Fruit fly (Drosophila melanogaster) whole organism, embryonic: ENCODE measurements around the gene CG42638.
A peak's percentile ranks its signal among the peaks of the same experiment; 100 is the strongest.

Source experiments
- ATbp ChIP-seq: fragments of 200-800 bp; sonication (Bioruptor generic); optimal IDR thresholded peaks from 2 replicates; lab custom pipeline; 2017; ENCODE audit warnings: missing biosample characterization, mild to moderate bottlenecking, missing genetic modification characterization, missing genetic modification reagents
- Atf6 ChIP-seq: fragments of 200-800 bp; sonication (Bioruptor generic); IDR thresholded peaks from 2 replicates; pipeline ENCODE4 v1.3.6; 2022; ENCODE audit warnings: missing biosample characterization, missing genetic modification characterization
- Bdp1 ChIP-seq: fragments of 200-800 bp; sonication (Bioruptor generic); optimal IDR thresholded peaks from 3 replicates; lab custom pipeline; 2016; ENCODE audit warnings: missing biosample characterization, missing genetic modification characterization
- BtbVII ChIP-seq: fragments of 200-800 bp; sonication (Bioruptor generic); optimal IDR thresholded peaks from 3 replicates; lab custom pipeline; 2017; ENCODE audit warnings: missing biosample characterization, mild to moderate bottlenecking, missing genetic modification characterization
- CG13624 ChIP-seq: fragments of 200-800 bp; sonication (Bioruptor generic); optimal IDR thresholded peaks from 2 replicates; lab custom pipeline; 2016; ENCODE audit warnings: missing biosample characterization, missing genetic modification characterization
- CG1602 ChIP-seq: fragments of 200-800 bp; sonication (Bioruptor generic); optimal IDR thresholded peaks from 3 replicates; lab custom pipeline; 2016; ENCODE audit warnings: missing biosample characterization, missing genetic modification characterization
- CG17912 ChIP-seq: fragments of 200-800 bp; sonication (Bioruptor generic); optimal IDR thresholded peaks from 2 replicates; lab custom pipeline; 2018; ENCODE audit warnings: missing biosample characterization, mild to moderate bottlenecking, missing genetic modification characterization
- CG18262 ChIP-seq: fragments of 200-800 bp; optimal IDR thresholded peaks from 3 replicates; lab custom pipeline; 2019; ENCODE audit warnings: missing biosample characterization, mild to moderate bottlenecking, missing genetic modification characterization, moderate library complexity
- CG1832 ChIP-seq: fragments of 200-800 bp; sonication (Bioruptor generic); optimal IDR thresholded peaks from 2 replicates; lab custom pipeline; 2017; ENCODE audit warnings: missing biosample characterization, mild to moderate bottlenecking, missing genetic modification characterization, inconsistent platforms
- CG18619 ChIP-seq: fragments of 200-800 bp; sonication (Bioruptor generic); optimal IDR thresholded peaks from 3 replicates; lab custom pipeline; 2017; ENCODE audit warnings: missing biosample characterization, mild to moderate bottlenecking, missing genetic modification characterization
- CG2199 ChIP-seq: fragments of 200-800 bp; sonication (Bioruptor generic); IDR thresholded peaks from 3 replicates; pipeline ENCODE4 v1.3.6; 2022; ENCODE audit warnings: missing biosample characterization, missing genetic modification characterization
- CG34224 ChIP-seq: fragments of 200-800 bp; sonication (Bioruptor generic); IDR thresholded peaks from 3 replicates; pipeline ENCODE4 v1.3.6; 2022; ENCODE audit warnings: missing biosample characterization, missing genetic modification characterization; ENCODE audit not compliant: partially characterized antibody
- CG3847 ChIP-seq: fragments of 200-800 bp; sonication (Bioruptor generic); IDR thresholded peaks from 2 replicates; pipeline ENCODE4 v1.3.6; 2022; ENCODE audit warnings: missing biosample characterization, missing genetic modification characterization
- CG4328 ChIP-seq: fragments of 200-800 bp; sonication (Bioruptor generic); optimal IDR thresholded peaks from 3 replicates; lab custom pipeline; 2017; ENCODE audit warnings: missing biosample characterization, missing genetic modification reagents, missing genetic modification characterization
- CG4360 ChIP-seq: fragments of 200-800 bp; sonication (Bioruptor generic); IDR thresholded peaks from 2 replicates; pipeline ENCODE4 v1.3.6; 2022; ENCODE audit warnings: missing biosample characterization, missing genetic modification characterization
- CG9876 ChIP-seq: fragments of 200-800 bp; sonication (Bioruptor generic); optimal IDR thresholded peaks from 2 replicates; lab custom pipeline; 2016; ENCODE audit warnings: missing biosample characterization, missing genetic modification characterization
- CrebB ChIP-seq: fragments of 200-800 bp; sonication (Bioruptor generic); optimal IDR thresholded peaks from 3 replicates; lab custom pipeline; 2018; ENCODE audit warnings: missing biosample characterization, mild to moderate bottlenecking, missing genetic modification characterization
- Dip2 ChIP-seq: fragments of 200-800 bp; sonication (Bioruptor generic); IDR thresholded peaks from 2 replicates; pipeline ENCODE4 v1.3.6; 2022; ENCODE audit warnings: missing biosample characterization, missing genetic modification characterization
- Dll ChIP-seq: fragments of 200-800 bp; sonication (Bioruptor generic); IDR thresholded peaks from 4 replicates; pipeline ENCODE4 v1.3.6; 2022; ENCODE audit warnings: missing biosample characterization, missing genetic modification characterization; ENCODE audit not compliant: partially characterized antibody
- Eip74EF ChIP-seq, 2 experiments: fragments of 200-800 bp in 1 of 2; fragments of >200 bp in 1 of 2; sonication (Bioruptor generic) in 1 of 2; optimal IDR thresholded peaks; 2 replicates each; lab custom pipeline; 2017 to 2019; ENCODE audit warnings: missing biosample characterization in 2 of 2, missing genetic modification characterization in 2 of 2, mild to moderate bottlenecking in 1 of 2, moderate library complexity in 1 of 2
- Fer1 ChIP-seq: fragments of 200-800 bp; sonication (Bioruptor generic); optimal IDR thresholded peaks from 2 replicates; lab custom pipeline; 2017; ENCODE audit warnings: missing biosample characterization, mild to moderate bottlenecking, missing genetic modification characterization
- Lim3 ChIP-seq: fragments of 200-800 bp; sonication (Bioruptor generic); IDR thresholded peaks from 2 replicates; pipeline ENCODE4 v1.3.6; 2022; ENCODE audit warnings: missing biosample characterization, missing genetic modification characterization
- Nf-YB ChIP-seq: fragments of 200-800 bp; sonication (Bioruptor generic); optimal IDR thresholded peaks from 3 replicates; lab custom pipeline; 2019; ENCODE audit warnings: missing biosample characterization, mild to moderate bottlenecking, missing genetic modification characterization, moderate library complexity
- NfI ChIP-seq: fragments of 200-800 bp; sonication (Bioruptor generic); optimal IDR thresholded peaks from 3 replicates; lab custom pipeline; 2018; ENCODE audit warnings: missing biosample characterization, mild to moderate bottlenecking, missing genetic modification characterization, moderate library complexity
- Optix ChIP-seq: fragments of 200-800 bp; sonication (Bioruptor generic); IDR thresholded peaks from 3 replicates; pipeline ENCODE4 v1.3.6; 2022; ENCODE audit warnings: missing biosample characterization, missing genetic modification characterization
- Ptx1 ChIP-seq: fragments of 200-800 bp; sonication (Bioruptor generic); IDR thresholded peaks from 2 replicates; pipeline ENCODE4 v1.3.6; 2022; ENCODE audit warnings: missing biosample characterization, missing genetic modification characterization
- Rfx ChIP-seq: fragments of 200-800 bp; sonication (Bioruptor generic); IDR thresholded peaks from 2 replicates; pipeline ENCODE4 v1.3.6; 2022; ENCODE audit warnings: missing biosample characterization, missing genetic modification characterization
- Stat92E ChIP-seq, 3 experiments: fragments of >200 bp in 2 of 3; fragments of 200-800 bp in 1 of 3; sonication (Bioruptor generic) in 1 of 3; optimal IDR thresholded peaks; 2 replicates each; lab custom pipeline; 2017 to 2019; ENCODE audit warnings: missing biosample characterization in 3 of 3, missing genetic modification characterization in 3 of 3, mild to moderate bottlenecking in 1 of 3, moderate library complexity in 1 of 3
- Usf ChIP-seq: fragments of 200-800 bp; sonication (Bioruptor generic); optimal IDR thresholded peaks from 2 replicates; lab custom pipeline; 2017; ENCODE audit warnings: missing genotype, missing biosample characterization, missing genetic modification characterization
- Xbp1 ChIP-seq: fragments of 200-800 bp; sonication (Bioruptor generic); optimal IDR thresholded peaks from 3 replicates; lab custom pipeline; 2016; ENCODE audit warnings: missing biosample characterization, mild to moderate bottlenecking, missing genetic modification characterization
- abd-A ChIP-seq: fragments of 200-800 bp; sonication (Bioruptor generic); optimal IDR thresholded peaks from 3 replicates; lab custom pipeline; 2019; ENCODE audit warnings: missing biosample characterization, mild to moderate bottlenecking, missing genetic modification characterization, moderate library complexity
- ash1 ChIP-seq: fragments of 200-800 bp; sonication (Bioruptor generic); optimal IDR thresholded peaks from 2 replicates; lab custom pipeline; 2018; ENCODE audit warnings: missing biosample characterization, mild to moderate bottlenecking, missing genetic modification characterization
- btn ChIP-seq: fragments of 200-800 bp; sonication (Bioruptor generic); optimal IDR thresholded peaks from 2 replicates; lab custom pipeline; 2016; ENCODE audit warnings: missing biosample characterization, missing genetic modification characterization
- cg ChIP-seq: fragments of 200-800 bp; sonication (Bioruptor generic); optimal IDR thresholded peaks from 3 replicates; lab custom pipeline; 2019; ENCODE audit warnings: missing biosample characterization, mild to moderate bottlenecking, missing genetic modification characterization, moderate library complexity
- chinmo ChIP-seq: fragments of 200-800 bp; sonication (Bioruptor generic); IDR thresholded peaks from 4 replicates; pipeline ENCODE4 v1.3.6; 2022; ENCODE audit warnings: missing biosample characterization, missing genetic modification characterization; ENCODE audit not compliant: partially characterized antibody
- ci ChIP-seq: fragments of 200-800 bp; sonication (Bioruptor generic); IDR thresholded peaks from 3 replicates; pipeline ENCODE4 v1.3.6; 2022; ENCODE audit warnings: missing biosample characterization, missing genetic modification characterization
- exex ChIP-seq: fragments of 200-800 bp; sonication (Bioruptor generic); optimal IDR thresholded peaks from 4 replicates; lab custom pipeline; 2018; ENCODE audit warnings: missing biosample characterization, mild to moderate bottlenecking, missing genetic modification characterization, moderate library complexity
- gcm ChIP-seq: fragments of 200-800 bp; sonication (Bioruptor generic); optimal IDR thresholded peaks from 2 replicates; lab custom pipeline; 2019; ENCODE audit warnings: missing biosample characterization, mild to moderate bottlenecking, missing genetic modification characterization, moderate library complexity
- her ChIP-seq: fragments of 200-800 bp; sonication (Bioruptor generic); optimal IDR thresholded peaks from 2 replicates; lab custom pipeline; 2016; ENCODE audit warnings: missing biosample characterization, missing genetic modification characterization
- hkb ChIP-seq, 2 experiments: fragments of 200-800 bp in 1 of 2; fragments of >200 bp in 1 of 2; sonication (Bioruptor generic) in 1 of 2; IDR thresholded peaks in 1 of 2; optimal IDR thresholded peaks in 1 of 2; 2 replicates each; pipeline versions ENCODE4 v1.3.6 to Lab custom; 2017 to 2022; ENCODE audit warnings: missing biosample characterization in 1 of 2, missing genetic modification characterization in 1 of 2
- ind ChIP-seq: fragments of 200-800 bp; sonication (Bioruptor generic); optimal IDR thresholded peaks from 3 replicates; lab custom pipeline; 2016; ENCODE audit warnings: missing biosample characterization, missing genetic modification characterization
- kah ChIP-seq: fragments of 200-800 bp; sonication (Bioruptor generic); optimal IDR thresholded peaks from 2 replicates; lab custom pipeline; 2018; ENCODE audit warnings: missing biosample characterization, mild to moderate bottlenecking, missing genetic modification characterization
- mirr ChIP-seq: fragments of 200-800 bp; sonication (Bioruptor generic); optimal IDR thresholded peaks from 3 replicates; lab custom pipeline; 2018; ENCODE audit warnings: missing biosample characterization, mild to moderate bottlenecking, missing genetic modification characterization
- pb ChIP-seq: fragments of 200-800 bp; sonication (Bioruptor generic); optimal IDR thresholded peaks from 3 replicates; lab custom pipeline; 2016; ENCODE audit warnings: missing biosample characterization, missing genetic modification characterization
- peb ChIP-seq: fragments of 200-800 bp; sonication (Bioruptor generic); IDR thresholded peaks from 2 replicates; pipeline ENCODE4 v1.3.6; 2022; ENCODE audit warnings: missing biosample characterization, missing genetic modification characterization
- schlank ChIP-seq: fragments of 200-800 bp; sonication (Bioruptor generic); optimal IDR thresholded peaks from 2 replicates; lab custom pipeline; 2018; ENCODE audit warnings: missing biosample characterization, mild to moderate bottlenecking, missing genetic modification characterization
- scrt ChIP-seq: fragments of 200-800 bp; sonication (Bioruptor generic); optimal IDR thresholded peaks from 2 replicates; lab custom pipeline; 2018; ENCODE audit warnings: missing biosample characterization, mild to moderate bottlenecking, missing genetic modification characterization, moderate library complexity
- sna ChIP-seq: fragments of 200-800 bp; sonication (Bioruptor generic); IDR thresholded peaks from 2 replicates; pipeline ENCODE4 v1.3.6; 2022; ENCODE audit warnings: missing biosample characterization, missing genetic modification characterization; ENCODE audit not compliant: partially characterized antibody
- usp ChIP-seq: fragments of >200 bp; optimal IDR thresholded peaks from 2 replicates; lab custom pipeline; 2017; ENCODE audit warnings: missing biosample characterization, missing genetic modification characterization
- zen ChIP-seq: fragments of 200-800 bp; sonication (Bioruptor generic); optimal IDR thresholded peaks from 3 replicates; lab custom pipeline; 2018; ENCODE audit warnings: missing biosample characterization, mild to moderate bottlenecking, missing genetic modification characterization, moderate library complexity

CG42638 gene

dm6 chr3L:19791688-19792073 is 42.1 kb upstream of the CG42638 start (continued):
- peak; percentile 70 for TF ChIP-seq mirr
- no peak for TF ChIP-seq Rfx
- peak; percentile 5 for TF ChIP-seq ATbp
- peak; percentile 38 for TF ChIP-seq kah (GFP tag; lab: Kevin White, UChicago)
- peak; percentile 6 for TF ChIP-seq gcm (GFP tag; lab: Kevin White, UChicago)
- TF ChIP-seq ash1 = no peak
- TF ChIP-seq sna (GFP tag; lab: Robert Waterston, UW) = peak; percentile 36; the same call in 1 of the 2 replicates
- TF ChIP-seq schlank (tag; lab: Kevin White, UChicago) = peak; percentile 13
- TF ChIP-seq chinmo (GFP tag; lab: Robert Waterston, UW) = peak; percentile 97
- TF ChIP-seq CG4360 (GFP tag; lab: Robert Waterston, UW) = no peak
- TF ChIP-seq btn (GFP tag; lab: Kevin White, UChicago) = no peak
- peak; percentile 71; the same call in 2 of the 3 replicates for TF ChIP-seq ci (GFP tag; lab: Robert Waterston, UW)
- peak; percentile 96 for TF ChIP-seq CG1832 (GFP tag; lab: Kevin White, UChicago)
- TF ChIP-seq Ptx1 = no peak
- peak in 1 of 2 experiments; percentile 27 for TF ChIP-seq Eip74EF (GFP tag; optimal IDR thresholded peaks at IDR 0.05; lab: Kevin White, UChicago)
- TF ChIP-seq her (GFP tag; lab: Kevin White, UChicago) = peak; percentile 2
- peak; percentile 58; the same call in 2 of the 3 replicates for TF ChIP-seq CG34224 (GFP tag; lab: Robert Waterston, UW)
- TF ChIP-seq Bdp1 (GFP tag; lab: Kevin White, UChicago) = no peak
- peak; percentile 68 for TF ChIP-seq Atf6 (GFP tag; lab: Robert Waterston, UW)
- TF ChIP-seq BtbVII (GFP tag; lab: Kevin White, UChicago) = peak; percentile 35
- peak; percentile 12 for TF ChIP-seq Nf-YB (GFP tag; lab: Kevin White, UChicago)
- TF ChIP-seq CG4328 (GFP tag; lab: Kevin White, UChicago) = peak; percentile 22
- peak; percentile 21 for TF ChIP-seq CG9876 (GFP tag; lab: Kevin White, UChicago)
- TF ChIP-seq Lim3 (GFP tag; lab: Robert Waterston, UW) = no peak
- TF ChIP-seq Stat92E (GFP tag; optimal IDR thresholded peaks at IDR 0.05; lab: Kevin White, UChicago) = peak in 1 of 3 experiments; percentile 0
- TF ChIP-seq scrt = peak; percentile 5
- TF ChIP-seq CG3847 (GFP tag; lab: Robert Waterston, UW) = no peak
- TF ChIP-seq CrebB (tag; lab: Kevin White, UChicago) = peak; percentile 14
- no peak for TF ChIP-seq hkb (optimal IDR thresholded peaks at IDR 0.05; lab: Kevin White, UChicago)
- TF ChIP-seq hkb (GFP tag; IDR thresholded peaks at IDR 0.05; lab: Robert Waterston, UW) = peak; percentile 45
- peak; percentile 10 for TF ChIP-seq pb (GFP tag; lab: Kevin White, UChicago)
- TF ChIP-seq exex = peak; percentile 68
- no peak for TF ChIP-seq Xbp1 (GFP tag; lab: Kevin White, UChicago)
- no peak for TF ChIP-seq CG1602 (GFP tag; lab: Kevin White, UChicago)
- TF ChIP-seq CG18262 (tag; lab: Kevin White, UChicago) = no peak
- TF ChIP-seq NfI (GFP tag; lab: Kevin White, UChicago) = peak; percentile 10
- no peak for TF ChIP-seq usp (GFP tag; lab: Kevin White, UChicago)
- TF ChIP-seq Optix (GFP tag; lab: Robert Waterston, UW) = no peak
- peak; percentile 55 for TF ChIP-seq Fer1
- TF ChIP-seq CG13624 (GFP tag; lab: Kevin White, UChicago) = no peak
- peak; percentile 30; the same call in 1 of the 2 replicates for TF ChIP-seq peb (GFP tag; lab: Robert Waterston, UW)
- TF ChIP-seq Usf (GFP tag; lab: Kevin White, UChicago) = no peak
- no peak for TF ChIP-seq Dip2
- peak; percentile 26 for TF ChIP-seq zen (tag; lab: Kevin White, UChicago)
- TF ChIP-seq CG17912 (GFP tag; lab: Kevin White, UChicago) = no peak
- TF ChIP-seq Dll = peak; percentile 50; the same call in 2 of the 4 replicates
- no peak for TF ChIP-seq CG2199 (GFP tag; lab: Robert Waterston, UW)
- peak; percentile 95 for TF ChIP-seq abd-A (tag; lab: Kevin White, UChicago)
- TF ChIP-seq ind (GFP tag; lab: Kevin White, UChicago) = no peak
- no peak for TF ChIP-seq CG18619 (GFP tag; lab: Kevin White, UChicago)
- TF ChIP-seq cg = peak; percentile 92
